Fruit fly (Drosophila melanogaster): Measurements from ENCODE around the gene Atpalpha.

dm6 chr3R:21017464-21018080 is 69.1 kb downstream of the Atpalpha start, which contains the start of gene Rlip:
- TF ChIP-seq net (GFP tag; optimal IDR thresholded peaks at IDR 0.05): no peak
- TF ChIP-seq CG7368 (GFP tag; optimal IDR thresholded peaks at IDR 0.05): peak; percentile 11
- no peak for TF ChIP-seq CG34406 (GFP tag; optimal IDR thresholded peaks at IDR 0.05)
- peak; percentile 51 for TF ChIP-seq topi (GFP tag; optimal IDR thresholded peaks at IDR 0.05)
- no peak for TF ChIP-seq CG32006 (GFP tag; optimal IDR thresholded peaks at IDR 0.05)
- TF ChIP-seq Ets96B (tag; optimal IDR thresholded peaks at IDR 0.05): peak; percentile 68
- TF ChIP-seq Lpt (GFP tag; optimal IDR thresholded peaks at IDR 0.05): peak; percentile 47
- TF ChIP-seq CG16779 (tag; optimal IDR thresholded peaks at IDR 0.05): peak; percentile 37
- TF ChIP-seq Hr39 (GFP tag; optimal IDR thresholded peaks at IDR 0.05): peak; percentile 39
- peak; percentile 14 for TF ChIP-seq CG6792 (GFP tag; optimal IDR thresholded peaks at IDR 0.05)
- no peak for TF ChIP-seq Blimp-1 (GFP tag; optimal IDR thresholded peaks at IDR 0.05)
- peak; percentile 1 for TF ChIP-seq dsx (GFP tag; optimal IDR thresholded peaks at IDR 0.05; ENCODE audit: poor library complexity, severe bottlenecking)
- TF ChIP-seq Sox15 (GFP tag; optimal IDR thresholded peaks at IDR 0.05): no peak
- no peak for TF ChIP-seq Sox102F (GFP tag; optimal IDR thresholded peaks at IDR 0.05)
